Fruit fly (Drosophila melanogaster) Kc167 (cell line): ENCODE measurements around the gene Duox.

Experiments
- h ChIP-seq: fragments of >200 bp; optimal IDR thresholded peaks from 3 replicates; lab custom pipeline; 2018; ENCODE audit warnings: missing external identifiers
- psq ChIP-seq: fragments of >200 bp; optimal IDR thresholded peaks from 2 replicates; lab custom pipeline; 2017; ENCODE audit warnings: missing external identifiers
- ttk ChIP-seq: sonication (Bioruptor generic); optimal IDR thresholded peaks from 2 replicates; lab custom pipeline; 2017; ENCODE audit warnings: missing external identifiers

DNA sequence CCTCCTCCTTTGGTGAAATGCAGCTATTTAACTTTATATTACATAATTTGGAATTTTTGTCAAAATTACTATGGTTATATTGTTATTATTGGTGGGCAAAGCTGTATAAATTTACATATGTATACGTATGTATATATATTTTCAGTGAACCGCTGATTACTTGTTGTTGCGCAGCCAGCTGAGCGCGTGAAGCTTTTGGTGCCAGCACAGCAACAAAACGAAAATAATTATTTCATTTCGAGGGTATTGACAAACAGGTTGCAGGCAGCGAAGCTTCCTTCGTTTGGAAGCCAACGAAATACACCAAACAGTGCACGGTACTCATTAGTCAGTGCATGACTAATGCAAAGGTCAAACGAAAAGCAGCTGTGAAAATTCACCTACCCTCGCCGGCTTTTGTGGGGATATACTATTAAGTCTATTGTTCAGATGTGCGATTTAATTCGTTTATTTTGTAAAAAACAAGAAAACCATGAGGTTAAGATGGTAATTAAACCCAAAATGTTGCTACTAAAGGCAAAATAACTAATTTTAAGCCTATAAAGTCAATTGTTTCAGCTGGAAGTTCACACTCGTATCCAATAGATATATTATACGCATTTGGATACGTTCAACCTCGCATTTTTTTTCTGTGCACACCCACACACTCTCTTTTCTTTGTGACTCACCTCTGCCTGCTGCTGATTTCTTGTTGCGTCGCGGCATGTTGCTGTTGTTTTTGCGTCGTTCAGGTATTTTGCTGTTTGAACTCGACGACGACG, 43.1 kb upstream of the Duox start:
- TF ChIP-seq ttk (lab: Kevin White, UChicago) (no peak), h (no peak), psq (lab: Kevin White, UChicago) (no peak)
